Worm (Caenorhabditis elegans): Measurements from ENCODE around the gene qdpr-1.

Gene qdpr-1

DNA sequence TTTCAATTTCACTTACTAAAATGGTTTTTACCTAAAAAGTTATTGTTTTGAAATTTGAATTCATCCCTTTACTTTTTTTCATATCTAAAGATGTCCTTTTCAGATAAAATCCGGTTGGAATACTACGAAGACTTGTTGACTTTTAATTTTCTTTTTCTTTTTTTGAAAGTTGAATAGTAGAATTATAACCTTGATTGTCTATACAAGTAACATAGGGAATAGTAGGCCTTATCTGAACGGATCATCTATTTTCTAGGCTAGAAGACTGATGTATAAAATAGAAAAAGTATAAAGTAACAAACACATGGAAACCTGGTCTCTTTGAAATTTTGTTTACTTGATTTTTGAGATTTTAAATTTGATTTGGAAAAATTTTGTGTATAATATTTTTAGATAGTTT lies 12.8 kb upstream of the qdpr-1 start:
- TF ChIP-seq M03D4.4 (tag; optimal IDR thresholded peaks at IDR 0.05) (no peak), unc-62 (GFP tag; optimal IDR thresholded peaks at IDR 0.05) (no peak), pha-4 (tag; optimal IDR thresholded peaks at IDR 0.05) (no peak), mls-2 (tag; optimal IDR thresholded peaks at IDR 0.05) (no peak), nhr-2 (tag; optimal IDR thresholded peaks at IDR 0.05) (no peak), sem-2 (GFP tag; optimal IDR thresholded peaks at IDR 0.05) (no peak), tbx-8 (GFP tag; optimal IDR thresholded peaks at IDR 0.05) (no peak)

DNA sequence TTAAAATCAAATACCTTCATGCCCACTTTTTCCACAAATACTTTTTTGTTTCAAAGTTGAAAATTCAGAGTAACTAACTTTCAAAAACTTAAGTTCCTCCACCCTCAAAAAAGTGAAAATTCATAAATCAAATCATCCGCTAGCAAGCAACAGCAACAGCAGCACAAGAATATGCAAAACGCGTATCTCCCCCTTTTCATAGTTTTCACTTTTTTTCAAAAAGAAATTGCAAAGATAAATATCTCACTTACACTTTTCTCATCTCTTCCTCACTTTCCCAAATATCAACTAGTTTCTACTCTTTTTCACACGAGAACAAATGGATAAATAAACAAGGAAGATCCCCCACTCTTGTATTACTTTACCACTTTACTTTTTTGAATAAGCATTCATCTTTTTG lies 12.0 kb upstream of the qdpr-1 start:
- TF ChIP-seq blmp-1 (tag; optimal IDR thresholded peaks at IDR 0.05) (peak; percentile 78), ces-1 (GFP tag; optimal IDR thresholded peaks at IDR 0.05) (peak; percentile 25), nhr-237 (tag; optimal IDR thresholded peaks at IDR 0.05) (no peak), mls-2 (tag; optimal IDR thresholded peaks at IDR 0.05) (no peak)

DNA sequence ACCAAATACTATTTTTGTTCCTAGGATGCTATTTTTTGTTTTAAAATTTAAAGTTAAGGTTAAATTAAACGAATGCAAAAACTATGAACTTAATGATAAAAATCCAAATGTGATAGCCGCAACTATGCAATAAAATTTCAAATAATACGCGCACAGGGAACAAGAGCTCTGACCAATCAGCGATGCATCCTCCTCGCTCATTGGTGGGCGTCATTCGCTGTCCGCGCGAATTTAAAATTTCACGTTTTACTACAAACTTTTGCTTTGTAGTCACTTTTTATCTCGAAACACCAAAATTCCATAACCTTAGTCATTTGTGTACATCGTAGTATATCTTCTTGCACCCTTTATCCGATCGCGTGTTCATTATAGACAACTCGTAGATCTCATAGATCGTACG lies 10.6 kb upstream of the qdpr-1 start:
- TF ChIP-seq unc-39 (tag; optimal IDR thresholded peaks at IDR 0.05), result no peak
- TF ChIP-seq M03D4.4 (tag; optimal IDR thresholded peaks at IDR 0.05), result no peak
- no peak for TF ChIP-seq zip-8 (tag; optimal IDR thresholded peaks at IDR 0.05)
- TF ChIP-seq unc-62 (GFP tag; optimal IDR thresholded peaks at IDR 0.05), result no peak
- TF ChIP-seq elt-1 (tag; optimal IDR thresholded peaks at IDR 0.05; ENCODE audit: borderline replicate concordance, insufficient read depth), result no peak
- TF ChIP-seq snpc-4 (tag; optimal IDR thresholded peaks at IDR 0.05), result no peak
- no peak for TF ChIP-seq unc-120 (tag; optimal IDR thresholded peaks at IDR 0.05; ENCODE audit: poor library complexity, severe bottlenecking)
- TF ChIP-seq hlh-1 (tag; optimal IDR thresholded peaks at IDR 0.05), result no peak
- TF ChIP-seq sptf-1 (tag; optimal IDR thresholded peaks at IDR 0.05), result no peak
- no peak for TF ChIP-seq sem-2 (GFP tag; optimal IDR thresholded peaks at IDR 0.05)
- no peak for TF ChIP-seq ceh-43 (GFP tag; optimal IDR thresholded peaks at IDR 0.05)
- TF ChIP-seq lsy-2 (tag; optimal IDR thresholded peaks at IDR 0.05), result no peak
- no peak for TF ChIP-seq ces-1 (GFP tag; optimal IDR thresholded peaks at IDR 0.05)
- TF ChIP-seq tbx-8 (GFP tag; optimal IDR thresholded peaks at IDR 0.05), result no peak
- TF ChIP-seq nhr-12 (tag; optimal IDR thresholded peaks at IDR 0.05), result no peak
- TF ChIP-seq ztf-11 (tag; optimal IDR thresholded peaks at IDR 0.05), result no peak
- TF ChIP-seq nhr-237 (tag; optimal IDR thresholded peaks at IDR 0.05), result no peak
- TF ChIP-seq bed-3 (GFP tag; optimal IDR thresholded peaks at IDR 0.05), result no peak
- TF ChIP-seq mep-1 (tag; optimal IDR thresholded peaks at IDR 0.05), result no peak

DNA sequence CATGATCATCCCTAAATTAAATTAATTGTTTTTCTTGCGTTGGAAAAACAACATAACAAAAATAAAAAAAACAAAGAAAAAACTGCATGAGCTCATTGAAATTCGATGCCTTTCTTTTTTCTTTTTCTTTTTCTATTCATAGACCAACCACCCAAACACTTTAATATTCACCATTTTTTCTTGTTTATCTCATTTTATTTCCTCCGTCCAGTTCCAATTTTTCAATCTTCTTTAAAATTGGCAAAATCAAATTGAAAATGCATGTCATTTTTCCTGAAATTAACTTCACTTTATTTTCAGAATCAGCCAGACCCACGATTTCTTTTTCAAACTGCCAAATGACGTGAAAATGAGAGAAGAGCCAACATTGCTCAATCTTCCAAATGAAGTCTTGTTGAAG lies 7.9 kb upstream of the qdpr-1 start, which contains the start of gene T03F6.4:
T03F6.4 (plus strand) TSS at position 301 of the 400 bp plus-strand sequence.
- no peak for TF ChIP-seq snpc-4 (tag; optimal IDR thresholded peaks at IDR 0.05)
- no peak for TF ChIP-seq unc-39 (tag; optimal IDR thresholded peaks at IDR 0.05)
- TF ChIP-seq nhr-237 (tag; optimal IDR thresholded peaks at IDR 0.05), result no peak
- TF ChIP-seq lsy-2 (tag; optimal IDR thresholded peaks at IDR 0.05), result no peak
- TF ChIP-seq ceh-39 (tag; optimal IDR thresholded peaks at IDR 0.05), result no peak
- TF ChIP-seq nhr-2 (tag; optimal IDR thresholded peaks at IDR 0.05), result no peak
- TF ChIP-seq lin-32 (GFP tag; optimal IDR thresholded peaks at IDR 0.05), result no peak
- no peak for TF ChIP-seq cnd-1 (tag; optimal IDR thresholded peaks at IDR 0.05)
- TF ChIP-seq nhr-12 (tag; optimal IDR thresholded peaks at IDR 0.05), result no peak

DNA sequence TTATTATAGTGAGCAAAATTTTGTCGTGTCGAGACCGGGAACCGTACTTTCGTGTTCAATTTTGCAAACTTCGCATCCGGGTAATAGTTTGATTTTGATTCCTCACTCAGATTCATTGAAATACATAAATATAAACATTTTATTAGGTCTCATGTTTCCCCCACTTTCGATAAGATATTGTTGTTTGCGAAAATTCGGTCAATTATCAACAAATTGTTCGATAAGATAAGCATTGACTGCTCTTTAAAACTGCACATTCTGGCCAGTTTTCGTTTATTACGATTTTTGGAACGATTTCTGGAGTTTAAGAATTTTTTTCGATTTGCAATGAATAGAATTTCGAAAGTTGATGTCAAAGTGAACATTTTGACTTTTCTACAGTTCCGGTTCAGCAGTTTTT lies 5.1 kb upstream of the qdpr-1 start:
- no peak for TF ChIP-seq tbx-8 (GFP tag; optimal IDR thresholded peaks at IDR 0.05)
- TF ChIP-seq mep-1 (tag; optimal IDR thresholded peaks at IDR 0.05), result no peak
- no peak for TF ChIP-seq cnd-1 (tag; optimal IDR thresholded peaks at IDR 0.05)
- no peak for TF ChIP-seq M03D4.4 (tag; optimal IDR thresholded peaks at IDR 0.05)
- TF ChIP-seq nhr-237 (tag; optimal IDR thresholded peaks at IDR 0.05), result no peak
- TF ChIP-seq hlh-1 (tag; optimal IDR thresholded peaks at IDR 0.05), result no peak
- no peak for TF ChIP-seq mls-2 (tag; optimal IDR thresholded peaks at IDR 0.05)
- no peak for TF ChIP-seq snpc-4 (tag; optimal IDR thresholded peaks at IDR 0.05)
- no peak for TF ChIP-seq zip-8 (tag; optimal IDR thresholded peaks at IDR 0.05)
- no peak for TF ChIP-seq nhr-12 (tag; optimal IDR thresholded peaks at IDR 0.05)
- TF ChIP-seq sem-2 (GFP tag; optimal IDR thresholded peaks at IDR 0.05), result no peak
- no peak for TF ChIP-seq ceh-83 (GFP tag; optimal IDR thresholded peaks at IDR 0.05)
- TF ChIP-seq ces-1 (GFP tag; optimal IDR thresholded peaks at IDR 0.05), result no peak
- no peak for TF ChIP-seq nhr-2 (tag; optimal IDR thresholded peaks at IDR 0.05)
- TF ChIP-seq sptf-1 (tag; optimal IDR thresholded peaks at IDR 0.05), result no peak
- TF ChIP-seq unc-62 (GFP tag; optimal IDR thresholded peaks at IDR 0.05), result no peak
- no peak for TF ChIP-seq bed-3 (GFP tag; optimal IDR thresholded peaks at IDR 0.05)
- no peak for TF ChIP-seq lin-13 (tag; optimal IDR thresholded peaks at IDR 0.05)

DNA sequence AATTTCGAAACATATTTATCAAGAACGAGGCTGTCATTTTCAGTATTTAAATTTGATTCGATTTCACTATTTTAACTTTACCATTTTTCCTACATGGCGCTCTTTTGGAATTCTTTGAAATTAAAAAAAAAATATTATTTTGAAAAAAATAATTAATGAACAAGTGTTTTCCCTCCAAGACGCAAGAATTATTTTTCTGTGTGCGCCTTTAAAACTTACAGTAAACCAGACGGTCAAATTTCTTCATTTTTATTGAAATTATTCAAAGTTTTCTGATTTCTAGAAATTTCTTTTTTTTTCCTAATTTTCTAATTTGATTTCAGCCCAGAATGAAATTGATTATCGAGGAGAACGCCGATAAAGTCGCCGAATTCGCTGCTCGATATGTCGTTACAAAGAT lies 4.6 kb upstream of the qdpr-1 start, which contains the start of gene T03F6.3:
T03F6.3 (plus strand) TSS at position 318 of the 400 bp plus-strand sequence.
- TF ChIP-seq nhr-12 (tag; optimal IDR thresholded peaks at IDR 0.05) (no peak), M03D4.4 (tag; optimal IDR thresholded peaks at IDR 0.05) (no peak), ces-1 (GFP tag; optimal IDR thresholded peaks at IDR 0.05) (no peak), unc-39 (tag; optimal IDR thresholded peaks at IDR 0.05) (no peak), mep-1 (tag; optimal IDR thresholded peaks at IDR 0.05) (no peak), ceh-83 (GFP tag; optimal IDR thresholded peaks at IDR 0.05) (no peak), lin-13 (tag; optimal IDR thresholded peaks at IDR 0.05) (no peak), sem-2 (GFP tag; optimal IDR thresholded peaks at IDR 0.05) (no peak), drap-1 (GFP tag; optimal IDR thresholded peaks at IDR 0.05) (no peak), nhr-76 (tag; optimal IDR thresholded peaks at IDR 0.05) (no peak), ztf-11 (tag; optimal IDR thresholded peaks at IDR 0.05) (no peak), nhr-28 (tag; optimal IDR thresholded peaks at IDR 0.05) (no peak)
